Worm (Caenorhabditis elegans) whole organism, L4/young adult: Measurements from ENCODE around the gene nhr-51.

ENCODE experiments used
- W03F9.2 ChIP-seq: fragments of 150-350 bp; optimal IDR thresholded peaks from 2 replicates; lab custom pipeline; 2014; ENCODE audit warnings: missing biosample characterization, missing genetic modification characterization
- dao-5 ChIP-seq: sonication (generic microtip); optimal IDR thresholded peaks from 2 replicates; lab custom pipeline; 2016; ENCODE audit warnings: missing genotype, missing genetic modification characterization, moderate library complexity, missing compliant biosample characterization
- him-1 ChIP-seq: sonication (generic microtip); optimal IDR thresholded peaks from 2 replicates; lab custom pipeline; 2016; ENCODE audit warnings: missing genotype, missing genetic modification reagents, missing genetic modification characterization, missing compliant biosample characterization

Gene nhr-51

DNA sequence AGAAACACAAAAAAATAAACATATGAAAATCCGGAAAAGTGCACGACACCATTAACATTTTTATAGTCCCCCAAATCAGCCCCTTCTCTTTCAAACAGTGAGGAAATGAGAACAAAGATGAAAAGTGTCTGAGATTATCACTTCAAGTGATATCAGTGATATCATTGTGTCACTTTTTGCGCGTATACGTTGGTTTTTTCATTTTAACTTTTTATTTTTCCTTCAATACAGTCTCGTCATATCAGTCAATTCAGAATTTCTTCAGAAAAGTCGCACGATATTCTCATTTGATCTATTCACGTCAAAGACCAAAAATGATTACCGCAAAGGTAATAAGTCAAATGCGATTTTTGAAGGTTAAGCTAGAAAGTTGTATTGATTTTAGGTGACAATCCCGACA lies 30.9 kb downstream of the nhr-51 start, which contains the start of gene twk-34:
Gene twk-34 (plus strand): TSS at position 216 of the 400 bp plus-strand sequence.
- no peak for TF ChIP-seq him-1 (tag; lab: Kevin White, UChicago)
- no peak for TF ChIP-seq dao-5
- TF ChIP-seq W03F9.2 (tag; lab: Kevin White, UChicago): no peak

DNA sequence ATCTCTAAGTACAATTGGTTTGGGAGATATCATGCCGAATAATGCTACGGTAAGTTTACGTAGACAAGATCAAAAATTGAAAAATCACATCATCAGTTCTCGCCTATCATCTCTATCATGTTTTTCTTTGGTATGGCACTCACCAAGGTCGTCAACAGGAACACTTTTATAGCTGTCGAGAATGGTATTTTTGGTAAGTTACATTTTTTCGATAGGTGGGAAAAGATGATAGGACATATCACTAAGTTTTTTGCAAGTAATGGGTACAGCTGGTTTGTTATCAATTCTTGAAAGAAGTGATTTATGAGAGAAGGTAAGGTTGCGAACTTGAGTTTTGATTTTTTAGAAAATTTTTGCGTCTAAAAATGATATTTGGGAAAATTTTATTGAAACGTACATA lies 34.2 kb downstream of the nhr-51 start:
- TF ChIP-seq him-1 (tag; lab: Kevin White, UChicago) (no peak), dao-5 (no peak), W03F9.2 (tag; lab: Kevin White, UChicago) (no peak)

DNA sequence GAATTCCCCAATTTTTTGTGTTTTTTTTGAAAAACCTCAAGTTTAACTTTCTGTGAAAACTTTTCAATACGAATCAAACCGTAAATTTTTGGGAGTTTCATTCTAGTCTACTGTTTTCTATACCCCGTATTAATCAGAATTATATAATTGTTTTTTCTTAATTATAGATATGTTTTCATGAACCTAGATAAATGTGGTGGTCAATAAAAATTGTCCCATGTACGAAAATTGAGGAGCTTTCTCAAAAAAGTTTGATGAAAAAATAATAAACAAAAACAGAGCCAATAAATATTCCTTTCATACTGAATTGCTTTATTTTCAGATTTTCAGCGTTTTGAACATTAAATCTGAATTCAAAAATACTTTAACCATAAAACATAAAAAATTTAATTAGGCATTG lies 36.6 kb downstream of the nhr-51 start, which contains the start of gene Y6E2A.1:
Gene Y6E2A.1 (minus strand): TSS at position 101 of the 400 bp plus-strand sequence.
- TF ChIP-seq W03F9.2 (tag; lab: Kevin White, UChicago) (no peak), dao-5 (no peak), him-1 (tag; lab: Kevin White, UChicago) (no peak)

- TF ChIP-seq W03F9.2 (tag; lab: Kevin White, UChicago) (no peak), him-1 (tag; lab: Kevin White, UChicago) (no peak), dao-5 (no peak)
Observed at ce11 chrV:15711898-15712297, 38.1 kb downstream of the nhr-51 start, which contains the start of gene str-101. TSS of gene str-101 (minus strand) at chrV:15711998.

- TF ChIP-seq him-1 (tag; lab: Kevin White, UChicago) (no peak), W03F9.2 (tag; lab: Kevin White, UChicago) (no peak), dao-5 (no peak)
Observed at ce11 chrV:15712385-15712784, 38.6 kb downstream of the nhr-51 start.

- TF ChIP-seq him-1 (tag; lab: Kevin White, UChicago) (no peak), W03F9.2 (tag; lab: Kevin White, UChicago) (no peak), dao-5 (no peak)
Observed at ce11 chrV:15715636-15716035, 41.8 kb downstream of the nhr-51 start.

DNA sequence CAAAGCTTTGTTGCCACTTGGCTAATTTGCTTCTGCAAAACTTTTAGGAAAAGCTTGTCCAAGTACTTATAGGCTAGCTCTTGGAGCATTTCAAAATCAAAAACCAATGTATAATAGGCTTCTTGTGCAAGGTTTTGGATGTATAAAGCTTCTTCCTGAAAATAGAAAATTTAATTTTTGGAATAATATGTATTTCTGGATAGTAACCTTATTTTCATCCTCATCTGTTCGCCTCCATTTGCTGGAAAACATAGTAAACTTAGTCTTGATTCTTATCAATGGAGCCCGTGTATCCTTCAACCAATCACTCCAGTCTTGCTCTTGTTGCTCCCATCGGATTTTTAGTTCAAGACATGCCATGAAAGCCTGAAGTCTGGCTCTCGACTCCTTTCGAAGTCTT lies 42.9 kb downstream of the nhr-51 start, which contains the start of gene Y6E2A.4:
Gene Y6E2A.4 (minus strand): TSS at position 101 of the 400 bp plus-strand sequence.
- TF ChIP-seq dao-5: no peak
- no peak for TF ChIP-seq him-1 (tag; lab: Kevin White, UChicago)
- TF ChIP-seq W03F9.2 (tag; lab: Kevin White, UChicago): no peak

DNA sequence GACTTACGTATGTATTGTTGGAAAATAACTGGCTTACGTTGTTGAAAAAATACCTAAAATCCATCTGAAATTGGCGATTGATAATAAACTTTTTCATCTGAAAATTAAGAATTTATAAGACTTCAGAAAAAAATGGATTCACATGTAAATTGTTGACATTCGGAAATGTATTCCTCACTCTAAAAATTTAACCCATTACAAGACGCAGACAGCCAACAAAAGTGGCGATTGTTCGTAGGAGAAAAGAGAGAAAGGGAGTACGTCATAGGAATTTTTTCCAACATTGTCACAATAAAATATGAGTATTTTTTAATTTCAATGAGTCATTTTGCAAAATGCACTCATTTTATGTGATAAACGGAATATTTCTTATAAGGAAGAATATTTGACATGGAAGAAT lies 44.8 kb downstream of the nhr-51 start, which contains the start of gene Y6E2A.5:
Gene Y6E2A.5 (minus strand): TSS at position 101 of the 400 bp plus-strand sequence.
- no peak for TF ChIP-seq him-1 (tag; lab: Kevin White, UChicago)
- TF ChIP-seq W03F9.2 (tag; lab: Kevin White, UChicago): no peak

DNA sequence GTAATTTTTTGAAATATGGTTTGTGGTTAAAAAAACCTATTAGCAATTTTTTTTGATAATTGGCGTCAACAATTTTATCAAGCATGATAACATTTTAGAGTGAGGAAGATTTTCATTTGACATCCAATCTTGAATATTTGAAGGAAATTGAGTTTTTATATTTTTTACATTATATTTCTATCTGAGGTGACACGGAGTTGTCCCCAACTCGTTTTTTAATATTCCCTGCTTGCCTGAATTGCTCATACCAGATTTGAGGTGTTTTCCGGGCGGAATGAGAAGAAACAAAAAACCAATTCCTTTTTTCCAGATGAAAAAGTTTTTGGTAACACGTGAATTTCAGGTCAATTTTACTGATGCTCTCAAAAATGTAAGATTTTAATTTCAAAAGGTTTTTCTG lies 45.8 kb downstream of the nhr-51 start, which contains the start of gene Y6E2A.7:
Gene Y6E2A.7 (plus strand): TSS at position 301 of the 400 bp plus-strand sequence.
- TF ChIP-seq him-1 (tag; lab: Kevin White, UChicago): no peak
- no peak for TF ChIP-seq W03F9.2 (tag; lab: Kevin White, UChicago)
- TF ChIP-seq dao-5: no peak

- TF ChIP-seq W03F9.2 (tag; lab: Kevin White, UChicago) (no peak), dao-5 (no peak), him-1 (tag; lab: Kevin White, UChicago) (no peak)
Observed at ce11 chrV:15721431-15721830, 47.6 kb downstream of the nhr-51 start.

ce11 chrV:15721888-15722287 lies 48.1 kb downstream of the nhr-51 start, which contains the start of gene srh-140:
TSS of gene srh-140 (plus strand) at chrV:15722188.
- TF ChIP-seq W03F9.2 (tag; lab: Kevin White, UChicago) (no peak), him-1 (tag; lab: Kevin White, UChicago) (no peak)
